Worm (Caenorhabditis elegans): ENCODE data around the gene zyg-1.
A peak's percentile ranks its signal among the peaks of the same experiment; 100 is the strongest.

Gene zyg-1

DNA sequence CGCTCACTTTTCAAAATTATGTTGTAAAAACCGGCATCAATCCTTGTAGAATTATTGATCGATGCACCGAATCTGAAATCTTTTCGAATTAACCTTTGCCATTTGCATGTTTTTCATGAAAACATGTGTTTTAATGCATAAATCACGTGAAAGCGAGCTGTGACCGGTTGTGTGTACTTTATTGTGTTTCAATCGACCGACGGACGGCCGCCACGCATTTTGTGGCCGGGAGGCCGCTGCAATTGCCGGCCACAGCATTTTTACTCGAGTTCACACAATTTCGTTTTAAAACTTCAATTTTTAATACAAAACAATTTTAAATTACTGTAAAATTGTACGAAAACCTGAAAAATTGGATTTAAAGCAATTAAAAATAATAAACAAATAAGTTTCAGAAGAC, 39.4 kb downstream of the zyg-1 start, which contains the start of gene C25H3.11 (continued):
- no peak for TF ChIP-seq dpl-1 (GFP tag; optimal IDR thresholded peaks at IDR 0.05)
- TF ChIP-seq ceh-58 (GFP tag; IDR thresholded peaks at IDR 0.05), result no peak
- TF ChIP-seq lsl-1 (GFP tag; optimal IDR thresholded peaks at IDR 0.05), result no peak
- peak; percentile 29; the same call in 1 of the 2 replicates for TF ChIP-seq Y53G8AR.9 (GFP tag; conservative IDR thresholded peaks at IDR 0.05)
- TF ChIP-seq akir-1 (GFP tag; optimal IDR thresholded peaks at IDR 0.05), result no peak
- TF ChIP-seq hlh-26 (GFP tag; conservative IDR thresholded peaks at IDR 0.05), result no peak
- no peak for TF ChIP-seq zim-3 (tag; optimal IDR thresholded peaks at IDR 0.05)
- TF ChIP-seq nhr-179 (tag; optimal IDR thresholded peaks at IDR 0.05), result no peak
- no peak for TF ChIP-seq hrde-1 (tag; optimal IDR thresholded peaks at IDR 0.05; ENCODE audit: borderline replicate concordance)
- TF ChIP-seq B0035.1 (tag; optimal IDR thresholded peaks at IDR 0.05), result no peak
- no peak for TF ChIP-seq fkh-3 (tag; optimal IDR thresholded peaks at IDR 0.05)
- TF ChIP-seq dpff-1 (tag; optimal IDR thresholded peaks at IDR 0.05), result no peak
- TF ChIP-seq ceh-79 (tag; optimal IDR thresholded peaks at IDR 0.05), result no peak
- peak; percentile 12; the same call in 1 of the 2 replicates for TF ChIP-seq madf-6 (GFP tag; IDR thresholded peaks at IDR 0.05)
- TF ChIP-seq madf-10 (tag; optimal IDR thresholded peaks at IDR 0.05), result peak; percentile 10
- no peak for TF ChIP-seq snpc-1.3 (tag; optimal IDR thresholded peaks at IDR 0.05; ENCODE audit: insufficient read depth)
- peak; percentile 17 for TF ChIP-seq athp-1 (tag; optimal IDR thresholded peaks at IDR 0.05)
- TF ChIP-seq bed-2 (GFP tag; IDR thresholded peaks at IDR 0.05), result no peak
- TF ChIP-seq D2030.7 (GFP tag; IDR thresholded peaks at IDR 0.05), result 0 out of 2 replicates have a peak, but pooled peaks have one; percentile 21
- no peak; the same call in 1 of the 2 replicates for TF ChIP-seq cebp-1 (GFP tag; IDR thresholded peaks at IDR 0.05)
- peak; percentile 63 for TF ChIP-seq cebp-1 (tag; optimal IDR thresholded peaks at IDR 0.05)
- peak; percentile 20 for TF ChIP-seq K12H6.12 (tag; optimal IDR thresholded peaks at IDR 0.05)
- TF ChIP-seq F10E7.11 (tag; optimal IDR thresholded peaks at IDR 0.05), result no peak
- TF ChIP-seq tbp1 (GFP tag; optimal IDR thresholded peaks at IDR 0.05), result peak; percentile 41
- TF ChIP-seq lsy-27 (tag; optimal IDR thresholded peaks at IDR 0.05; ENCODE audit: borderline replicate concordance, insufficient read depth), result no peak
- no peak for TF ChIP-seq F33H1.4 (GFP tag; IDR thresholded peaks at IDR 0.05)
- TF ChIP-seq aptf-2 (GFP tag; conservative IDR thresholded peaks at IDR 0.05), result 0 out of 2 replicates have a peak, but pooled peaks have one; percentile 28
- no peak for TF ChIP-seq snpc-3.4 (tag; optimal IDR thresholded peaks at IDR 0.05)
- no peak for TF ChIP-seq hlh-12 (tag; optimal IDR thresholded peaks at IDR 0.05)
- TF ChIP-seq egl-18 (GFP tag; IDR thresholded peaks at IDR 0.05), result no peak
- no peak for TF ChIP-seq unc-62 (GFP tag; optimal IDR thresholded peaks at IDR 0.05)
- TF ChIP-seq nhr-90 (tag; optimal IDR thresholded peaks at IDR 0.05), result no peak
- TF ChIP-seq F23B12.7 (tag; optimal IDR thresholded peaks at IDR 0.05; ENCODE audit: insufficient read depth), result no peak
- no peak for TF ChIP-seq ztf-25 (GFP tag; IDR thresholded peaks at IDR 0.05)
- TF ChIP-seq C06A6.2 (GFP tag; conservative IDR thresholded peaks at IDR 0.05), result no peak
- no peak for TF ChIP-seq let-607 (tag; optimal IDR thresholded peaks at IDR 0.05)
- TF ChIP-seq efl-1 (GFP tag; optimal IDR thresholded peaks at IDR 0.05), result no peak
- TF ChIP-seq mel-28 (tag; optimal IDR thresholded peaks at IDR 0.05; ENCODE audit: borderline replicate concordance), result no peak
- peak; percentile 7; the same call in 1 of the 2 replicates for TF ChIP-seq pbrm-1 (GFP tag; IDR thresholded peaks at IDR 0.05)
- TF ChIP-seq zfh-2 (GFP tag; conservative IDR thresholded peaks at IDR 0.05), result no peak
- no peak for TF ChIP-seq lir-1 (GFP tag; conservative IDR thresholded peaks at IDR 0.05)
- TF ChIP-seq rpc-1 (optimal IDR thresholded peaks at IDR 0.05), result no peak
- no peak for TF ChIP-seq rpc-1 (tag; optimal IDR thresholded peaks at IDR 0.05)
- TF ChIP-seq K11D2.4 (GFP tag; IDR thresholded peaks at IDR 0.05), result no peak
- no peak for TF ChIP-seq ztf-28 (GFP tag; IDR thresholded peaks at IDR 0.05)
- peak; percentile 71 for TF ChIP-seq dox-1 (GFP tag; IDR thresholded peaks at IDR 0.05)
- peak; percentile 31 for TF ChIP-seq B0336.3 (GFP tag; IDR thresholded peaks at IDR 0.05)
- no peak for TF ChIP-seq mxl-1 (tag; optimal IDR thresholded peaks at IDR 0.05)
- no peak for TF ChIP-seq sptf-2 (GFP tag; optimal IDR thresholded peaks at IDR 0.05)

Data from whole organism, young adult.